Fruit fly (Drosophila melanogaster) whole organism, pupa: Measurements from ENCODE around the gene Mst36Fb.

ENCODE experiments used
- CG10348 ChIP-seq: fragments of 200-800 bp; sonication (Bioruptor generic); IDR thresholded peaks from 2 replicates; pipeline ENCODE4 v1.3.6; 2022; ENCODE audit warnings: missing biosample characterization, missing genetic modification characterization
- CG12605 ChIP-seq: fragments of 200-800 bp; sonication (Bioruptor generic); IDR thresholded peaks from 2 replicates; pipeline ENCODE4 v1.3.6; 2022; ENCODE audit warnings: missing biosample characterization, missing genetic modification characterization
- CG13204 ChIP-seq: fragments of 200-800 bp; sonication (Bioruptor generic); optimal IDR thresholded peaks from 2 replicates; lab custom pipeline; 2018; ENCODE audit warnings: missing biosample characterization, mild to moderate bottlenecking, missing genetic modification characterization, moderate library complexity
- CG14655 ChIP-seq: fragments of 200-800 bp; sonication (Bioruptor generic); optimal IDR thresholded peaks from 3 replicates; lab custom pipeline; 2017; ENCODE audit warnings: mild to moderate bottlenecking, missing biosample characterization, missing genetic modification reagents, missing genetic modification characterization
- CG15710 ChIP-seq: fragments of 200-800 bp; sonication (Bioruptor generic); optimal IDR thresholded peaks from 2 replicates; lab custom pipeline; 2018; ENCODE audit warnings: missing biosample characterization, mild to moderate bottlenecking, missing genetic modification characterization, moderate library complexity
- CG17806 ChIP-seq: fragments of 200-800 bp; sonication (Bioruptor generic); optimal IDR thresholded peaks from 2 replicates; lab custom pipeline; 2018; ENCODE audit warnings: missing biosample characterization, mild to moderate bottlenecking, missing genetic modification characterization, moderate library complexity
- CG32121 ChIP-seq: fragments of 200-800 bp; sonication (Bioruptor generic); IDR thresholded peaks from 2 replicates; pipeline ENCODE4 v1.3.6; 2022; ENCODE audit warnings: missing biosample characterization, missing genetic modification characterization
- CG34367 ChIP-seq: fragments of 200-800 bp; sonication (Bioruptor generic); optimal IDR thresholded peaks from 2 replicates; lab custom pipeline; 2018; ENCODE audit warnings: missing biosample characterization, mild to moderate bottlenecking, missing genetic modification characterization
- CG4496 ChIP-seq: fragments of 200-800 bp; sonication (Bioruptor generic); IDR thresholded peaks from 3 replicates; pipeline ENCODE4 v1.3.6; 2022; ENCODE audit warnings: missing biosample characterization, missing genetic modification characterization
- CG8159 ChIP-seq: fragments of 200-800 bp; sonication (Bioruptor generic); optimal IDR thresholded peaks from 3 replicates; lab custom pipeline; 2018; ENCODE audit warnings: missing biosample characterization, mild to moderate bottlenecking, missing genetic modification characterization, moderate library complexity
- CG8301 ChIP-seq: fragments of 200-800 bp; sonication (Bioruptor generic); optimal IDR thresholded peaks from 2 replicates; lab custom pipeline; 2018; ENCODE audit warnings: missing biosample characterization, mild to moderate bottlenecking, missing genetic modification characterization
- CG9948 ChIP-seq: fragments of 200-800 bp; sonication (Bioruptor generic); optimal IDR thresholded peaks from 2 replicates; lab custom pipeline; 2018; ENCODE audit warnings: missing biosample characterization, mild to moderate bottlenecking, missing genetic modification characterization, moderate library complexity
- D1 ChIP-seq: fragments of 200-800 bp; sonication (Bioruptor generic); optimal IDR thresholded peaks from 2 replicates; lab custom pipeline; 2018; ENCODE audit warnings: missing biosample characterization, mild to moderate bottlenecking, missing genetic modification characterization, moderate library complexity
- EcR ChIP-seq: fragments of 200-800 bp; sonication (Bioruptor generic); optimal IDR thresholded peaks from 3 replicates; lab custom pipeline; 2019; ENCODE audit warnings: missing biosample characterization, missing genetic modification characterization, mild to moderate bottlenecking, moderate library complexity, missing genetic modification reagents
- Ets98B ChIP-seq: fragments of 200-800 bp; sonication (Bioruptor generic); IDR thresholded peaks from 2 replicates; pipeline ENCODE4 v1.3.6; 2022; ENCODE audit warnings: missing biosample characterization, missing genetic modification characterization
- Pif1A ChIP-seq: fragments of 200-800 bp; sonication (Bioruptor generic); optimal IDR thresholded peaks from 3 replicates; lab custom pipeline; 2016; ENCODE audit warnings: missing biosample characterization, missing genetic modification characterization
- Pif1B ChIP-seq: fragments of 200-800 bp; sonication (Bioruptor generic); optimal IDR thresholded peaks from 3 replicates; lab custom pipeline; 2016; ENCODE audit warnings: missing biosample characterization, missing genetic modification characterization
- Snoo ChIP-seq: fragments of 200-800 bp; sonication (Bioruptor generic); optimal IDR thresholded peaks from 3 replicates; lab custom pipeline; 2017; ENCODE audit warnings: missing biosample characterization, mild to moderate bottlenecking, missing genetic modification characterization, inconsistent platforms
- fd96Ca ChIP-seq: fragments of 200-800 bp; sonication (Bioruptor generic); IDR thresholded peaks from 3 replicates; pipeline ENCODE4 v1.3.6; 2022; ENCODE audit warnings: missing biosample characterization, missing genetic modification characterization
- gl ChIP-seq: fragments of 200-800 bp; sonication (Bioruptor generic); optimal IDR thresholded peaks from 2 replicates; lab custom pipeline; 2018; ENCODE audit warnings: missing biosample characterization, mild to moderate bottlenecking, missing genetic modification characterization
- rn ChIP-seq: fragments of 200-800 bp; sonication (Bioruptor generic); IDR thresholded peaks from 2 replicates; pipeline ENCODE4 v1.3.6; 2022; ENCODE audit warnings: missing biosample characterization, missing genetic modification characterization

Mst36Fb gene

dm6 chr2L:18708239-18708891 lies 33.5 kb upstream of the Mst36Fb start, which contains the start of the genes Faf2 and Grip71:
Faf2 (minus strand) TSS chr2L:18708688.
Grip71 (plus strand) TSS chr2L:18708846.
- TF ChIP-seq CG9948 (tag; lab: Kevin White, UChicago) (peak; percentile 83), CG17806 (tag; lab: Kevin White, UChicago) (peak; percentile 84), rn (GFP tag; lab: Robert Waterston, UW) (peak; percentile 89), Pif1A (GFP tag; lab: Kevin White, UChicago) (peak; percentile 83), Snoo (tag; lab: Kevin White, UChicago) (peak; percentile 71), CG13204 (GFP tag; lab: Kevin White, UChicago) (no peak), CG34367 (tag; lab: Kevin White, UChicago) (peak; percentile 76), CG8301 (tag; lab: Kevin White, UChicago) (peak; percentile 77), CG12605 (GFP tag; lab: Robert Waterston, UW) (peak; percentile 80), CG15710 (peak; percentile 83), CG14655 (GFP tag; lab: Kevin White, UChicago) (peak; percentile 84), EcR (GFP tag; lab: Kevin White, UChicago) (peak; percentile 87), gl (tag; lab: Kevin White, UChicago) (peak; percentile 14), D1 (no peak), CG32121 (GFP tag; lab: Robert Waterston, UW) (peak; percentile 89), Pif1B (GFP tag; lab: Kevin White, UChicago) (peak; percentile 69), CG4496 (GFP tag; lab: Robert Waterston, UW) (peak; percentile 91), CG10348 (GFP tag; lab: Robert Waterston, UW) (peak; percentile 96), Ets98B (GFP tag; lab: Robert Waterston, UW) (peak; percentile 91), fd96Ca (GFP tag; lab: Robert Waterston, UW) (peak; percentile 92), CG8159 (tag; lab: Kevin White, UChicago) (peak; percentile 85)

dm6 chr2L:18707844-18708238 lies 32.9 kb upstream of the Mst36Fb start:
- TF ChIP-seq D1 (no peak), Pif1A (GFP tag; lab: Kevin White, UChicago) (peak; percentile 52), rn (GFP tag; lab: Robert Waterston, UW) (no peak), Snoo (tag; lab: Kevin White, UChicago) (peak; percentile 35), Pif1B (GFP tag; lab: Kevin White, UChicago) (peak; percentile 18), CG14655 (GFP tag; lab: Kevin White, UChicago) (no peak), Ets98B (GFP tag; lab: Robert Waterston, UW) (peak; percentile 36), CG32121 (GFP tag; lab: Robert Waterston, UW) (no peak)
- TF ChIP-seq, all 21 proteins: peak for 4

- TF ChIP-seq CG17806 (tag; lab: Kevin White, UChicago) = peak; percentile 68
- TF ChIP-seq CG4496 (GFP tag; lab: Robert Waterston, UW) = peak; percentile 84
- no peak for TF ChIP-seq EcR (GFP tag; lab: Kevin White, UChicago)
- TF ChIP-seq Pif1B (GFP tag; lab: Kevin White, UChicago) = peak; percentile 49
- peak; percentile 78 for TF ChIP-seq Ets98B (GFP tag; lab: Robert Waterston, UW)
- peak; percentile 91 for TF ChIP-seq fd96Ca (GFP tag; lab: Robert Waterston, UW)
- TF ChIP-seq CG34367 (tag; lab: Kevin White, UChicago) = peak; percentile 74
- TF ChIP-seq CG12605 (GFP tag; lab: Robert Waterston, UW) = peak; percentile 49
- peak; percentile 77 for TF ChIP-seq rn (GFP tag; lab: Robert Waterston, UW)
- TF ChIP-seq Snoo (tag; lab: Kevin White, UChicago) = peak; percentile 72
- no peak for TF ChIP-seq Pif1A (GFP tag; lab: Kevin White, UChicago)
- TF ChIP-seq CG13204 (GFP tag; lab: Kevin White, UChicago) = no peak
- peak; percentile 61 for TF ChIP-seq CG9948 (tag; lab: Kevin White, UChicago)
- TF ChIP-seq CG8301 (tag; lab: Kevin White, UChicago) = peak; percentile 53
- TF ChIP-seq CG14655 (GFP tag; lab: Kevin White, UChicago) = peak; percentile 68
- TF ChIP-seq CG32121 (GFP tag; lab: Robert Waterston, UW) = peak; percentile 83
- TF ChIP-seq D1 = no peak
- TF ChIP-seq CG8159 (tag; lab: Kevin White, UChicago) = peak; percentile 74
- peak; percentile 15 for TF ChIP-seq gl (tag; lab: Kevin White, UChicago)
- TF ChIP-seq CG15710 = peak; percentile 91
- peak; percentile 99 for TF ChIP-seq CG10348 (GFP tag; lab: Robert Waterston, UW)
- TF ChIP-seq, all 21 proteins: peak for 17
Observed at dm6 chr2L:18705617-18706046, 30.7 kb upstream of the Mst36Fb start, which contains the start of gene Jwa. Jwa (minus strand) TSS chr2L:18705703.

dm6 chr2L:18702721-18703488 lies 28.0 kb upstream of the Mst36Fb start, which contains the start of the genes CG10376 and CG10343:
CG10376 (minus strand) TSS chr2L:18703105.
CG10343 (plus strand) TSS chr2L:18703473.
- peak; percentile 86 for TF ChIP-seq CG17806 (tag; lab: Kevin White, UChicago)
- peak; percentile 71; the same call in 1 of the 2 replicates for TF ChIP-seq Ets98B (GFP tag; lab: Robert Waterston, UW)
- TF ChIP-seq CG12605 (GFP tag; lab: Robert Waterston, UW) = peak; percentile 54; the same call in 1 of the 2 replicates
- peak; percentile 80 for TF ChIP-seq CG32121 (GFP tag; lab: Robert Waterston, UW)
- no peak for TF ChIP-seq Pif1B (GFP tag; lab: Kevin White, UChicago)
- peak; percentile 78; the same call in 2 of the 3 replicates for TF ChIP-seq CG4496 (GFP tag; lab: Robert Waterston, UW)
- no peak for TF ChIP-seq gl (tag; lab: Kevin White, UChicago)
- TF ChIP-seq Pif1A (GFP tag; lab: Kevin White, UChicago) = no peak
- peak; percentile 75 for TF ChIP-seq CG34367 (tag; lab: Kevin White, UChicago)
- peak; percentile 89 for TF ChIP-seq CG9948 (tag; lab: Kevin White, UChicago)
- TF ChIP-seq CG8159 (tag; lab: Kevin White, UChicago) = peak; percentile 91
- peak; percentile 97 for TF ChIP-seq CG10348 (GFP tag; lab: Robert Waterston, UW)
- peak; percentile 89 for TF ChIP-seq CG14655 (GFP tag; lab: Kevin White, UChicago)
- no peak for TF ChIP-seq D1
- no peak for TF ChIP-seq CG13204 (GFP tag; lab: Kevin White, UChicago)
- peak; percentile 91 for TF ChIP-seq CG15710
- peak; percentile 69 for TF ChIP-seq rn (GFP tag; lab: Robert Waterston, UW)
- peak; percentile 60; the same call in 1 of the 3 replicates for TF ChIP-seq fd96Ca (GFP tag; lab: Robert Waterston, UW)
- TF ChIP-seq EcR (GFP tag; lab: Kevin White, UChicago) = peak; percentile 2
- peak; percentile 73 for TF ChIP-seq CG8301 (tag; lab: Kevin White, UChicago)
- peak; percentile 81 for TF ChIP-seq Snoo (tag; lab: Kevin White, UChicago)
